Fruit fly (Drosophila melanogaster) whole organism, prepupa: ENCODE measurements around the gene CG14621.

Experiments
- Blimp-1 ChIP-seq: fragments of 200-800 bp; sonication (Bioruptor generic); optimal IDR thresholded peaks from 3 replicates; lab custom pipeline; 2017; ENCODE audit warnings: missing biosample characterization, missing genetic modification characterization, mild to moderate bottlenecking, moderate library complexity, missing genetic modification reagents
- CG11294 ChIP-seq: fragments of 200-800 bp; sonication (Bioruptor generic); IDR thresholded peaks from 2 replicates; pipeline ENCODE4 v1.3.6; 2022; ENCODE audit warnings: missing biosample characterization, missing genetic modification characterization
- CG11762 ChIP-seq: fragments of 200-800 bp; sonication (Bioruptor generic); optimal IDR thresholded peaks from 3 replicates; lab custom pipeline; 2016; ENCODE audit warnings: missing biosample characterization, missing genetic modification characterization; ENCODE audit not compliant: insufficient read depth
- CG15336 ChIP-seq: fragments of 200-800 bp; sonication (Bioruptor generic); IDR thresholded peaks from 2 replicates; pipeline ENCODE4 v1.3.6; 2022; ENCODE audit warnings: missing biosample characterization, missing genetic modification characterization
- CG16779 ChIP-seq: fragments of 200-800 bp; sonication (Bioruptor generic); optimal IDR thresholded peaks from 3 replicates; lab custom pipeline; 2017; ENCODE audit warnings: missing biosample characterization, mild to moderate bottlenecking, missing genetic modification characterization
- CG3032 ChIP-seq: fragments of 200-800 bp; optimal IDR thresholded peaks from 2 replicates; lab custom pipeline; 2019; ENCODE audit warnings: missing biosample characterization, mild to moderate bottlenecking, missing genetic modification characterization, moderate library complexity
- CG4318 ChIP-seq: fragments of 200-800 bp; sonication (Bioruptor generic); optimal IDR thresholded peaks from 3 replicates; lab custom pipeline; 2017; ENCODE audit warnings: missing biosample characterization, mild to moderate bottlenecking, missing genetic modification characterization
- CG7368 ChIP-seq: fragments of 200-800 bp; sonication (Bioruptor generic); optimal IDR thresholded peaks from 3 replicates; lab custom pipeline; 2016; ENCODE audit warnings: missing biosample characterization, missing genetic modification characterization
- CG8119 ChIP-seq: fragments of 200-800 bp; sonication (Bioruptor generic); IDR thresholded peaks from 3 replicates; pipeline ENCODE4 v1.3.6; 2022; ENCODE audit warnings: missing biosample characterization, missing genetic modification characterization
- CG8632 ChIP-seq: fragments of 200-800 bp; sonication (Bioruptor generic); optimal IDR thresholded peaks from 3 replicates; lab custom pipeline; 2016; ENCODE audit warnings: missing biosample characterization, missing genetic modification characterization
- Eip75B ChIP-seq: fragments of 200-800 bp; sonication (Bioruptor generic); optimal IDR thresholded peaks from 3 replicates; lab custom pipeline; 2016; ENCODE audit warnings: missing biosample characterization, missing genetic modification characterization
- Eip78C ChIP-seq: fragments of 200-800 bp; sonication (Bioruptor generic); peaks from one replicate; lab custom pipeline; 2016; ENCODE audit warnings: missing biosample characterization, missing genetic modification characterization
- Eip93F ChIP-seq: fragments of 200-800 bp; sonication (Bioruptor generic); optimal IDR thresholded peaks from 2 replicates; lab custom pipeline; 2016; ENCODE audit warnings: missing biosample characterization, mild to moderate bottlenecking, missing genetic modification characterization
- Gug ChIP-seq: fragments of 200-800 bp; sonication (Bioruptor generic); IDR thresholded peaks from 2 replicates; pipeline ENCODE4 v1.3.6; 2022; ENCODE audit warnings: missing biosample characterization, missing genetic modification characterization
- Hr38 ChIP-seq: sonication (Bioruptor generic); optimal IDR thresholded peaks from 2 replicates; lab custom pipeline; 2016; ENCODE audit warnings: missing biosample characterization, missing genetic modification characterization
- Hr39 ChIP-seq: fragments of 200-800 bp; sonication (Bioruptor generic); optimal IDR thresholded peaks from 2 replicates; lab custom pipeline; 2016; ENCODE audit warnings: missing biosample characterization, missing genetic modification characterization
- Met ChIP-seq: fragments of 200-800 bp; sonication (Bioruptor generic); optimal IDR thresholded peaks from 3 replicates; lab custom pipeline; 2016; ENCODE audit warnings: missing biosample characterization, missing genetic modification characterization
- OdsH ChIP-seq: fragments of 200-800 bp; sonication (Bioruptor generic); optimal IDR thresholded peaks from 3 replicates; lab custom pipeline; 2016; ENCODE audit warnings: missing biosample characterization, missing genetic modification characterization
- Sox14 ChIP-seq: fragments of 200-800 bp; sonication (Bioruptor generic); optimal IDR thresholded peaks from 3 replicates; lab custom pipeline; 2016; ENCODE audit warnings: missing biosample characterization, missing genetic modification characterization
- achi ChIP-seq: fragments of 200-800 bp; sonication (Bioruptor generic); optimal IDR thresholded peaks from 3 replicates; lab custom pipeline; 2016; ENCODE audit warnings: missing biosample characterization, missing genetic modification characterization
- acj6 ChIP-seq: fragments of 200-800 bp; sonication (Bioruptor generic); optimal IDR thresholded peaks from 3 replicates; lab custom pipeline; 2016; ENCODE audit warnings: missing biosample characterization, missing genetic modification characterization
- eg ChIP-seq: fragments of 200-800 bp; sonication (Bioruptor generic); IDR thresholded peaks from 3 replicates; pipeline ENCODE4 v1.3.6; 2022; ENCODE audit warnings: missing biosample characterization, missing genetic modification characterization
- esn ChIP-seq: fragments of 200-800 bp; sonication (Bioruptor generic); optimal IDR thresholded peaks from 2 replicates; lab custom pipeline; 2016; ENCODE audit warnings: missing biosample characterization, mild to moderate bottlenecking, missing genetic modification characterization, moderate library complexity
- fd59A ChIP-seq: fragments of 200-800 bp; sonication (Bioruptor generic); optimal IDR thresholded peaks from 2 replicates; lab custom pipeline; 2017; ENCODE audit warnings: missing biosample characterization, mild to moderate bottlenecking, missing genetic modification characterization, missing genetic modification reagents
- fd85E ChIP-seq: fragments of 200-800 bp; sonication (Bioruptor generic); optimal IDR thresholded peaks from 3 replicates; lab custom pipeline; 2016; ENCODE audit warnings: missing biosample characterization, missing genetic modification characterization
- fkh ChIP-seq: fragments of 200-800 bp; sonication (Bioruptor generic); optimal IDR thresholded peaks from 3 replicates; lab custom pipeline; 2017; ENCODE audit warnings: missing biosample characterization, mild to moderate bottlenecking, missing genetic modification characterization, moderate library complexity
- pdm3 ChIP-seq: fragments of 200-800 bp; sonication (Bioruptor generic); optimal IDR thresholded peaks from 3 replicates; lab custom pipeline; 2016; ENCODE audit warnings: missing biosample characterization, missing genetic modification characterization
- ss ChIP-seq, 2 experiments: fragments of 200-800 bp; sonication (Bioruptor generic); optimal IDR thresholded peaks; 2 replicates in 1 of 2; 3 replicates in 1 of 2; lab custom pipeline; 2017 to 2018; ENCODE audit warnings: mild to moderate bottlenecking in 2 of 2, missing biosample characterization in 2 of 2, missing genetic modification characterization in 2 of 2, moderate library complexity in 1 of 2
- svp ChIP-seq: fragments of 200-800 bp; sonication (Bioruptor generic); peaks from one replicate; lab custom pipeline; 2016; ENCODE audit warnings: missing biosample characterization, missing genetic modification characterization
- topi ChIP-seq: fragments of 200-800 bp; sonication (Bioruptor generic); optimal IDR thresholded peaks from 3 replicates; lab custom pipeline; 2016; ENCODE audit warnings: missing biosample characterization, missing genetic modification characterization
- vri ChIP-seq: fragments of 200-800 bp; sonication (Bioruptor generic); optimal IDR thresholded peaks from 3 replicates; lab custom pipeline; 2016; ENCODE audit warnings: missing biosample characterization, mild to moderate bottlenecking, missing genetic modification characterization

CG14621 gene

dm6 chrX:22456180-22456948 lies 12.3 kb downstream of the CG14621 start:
- TF ChIP-seq OdsH (GFP tag; lab: Kevin White, UChicago): no peak
- TF ChIP-seq Sox14 (GFP tag; lab: Kevin White, UChicago): no peak
- TF ChIP-seq CG16779 (tag; lab: Kevin White, UChicago): peak; percentile 18
- TF ChIP-seq fd59A (GFP tag; lab: Kevin White, UChicago): no peak
- no peak for TF ChIP-seq pdm3 (GFP tag; lab: Kevin White, UChicago)
- TF ChIP-seq Eip78C: peak; percentile 41
- peak; percentile 79 for TF ChIP-seq vri (GFP tag; lab: Kevin White, UChicago)
- peak; percentile 56 for TF ChIP-seq Blimp-1 (GFP tag; lab: Kevin White, UChicago)
- no peak for TF ChIP-seq CG11294 (GFP tag; lab: Robert Waterston, UW)

DNA sequence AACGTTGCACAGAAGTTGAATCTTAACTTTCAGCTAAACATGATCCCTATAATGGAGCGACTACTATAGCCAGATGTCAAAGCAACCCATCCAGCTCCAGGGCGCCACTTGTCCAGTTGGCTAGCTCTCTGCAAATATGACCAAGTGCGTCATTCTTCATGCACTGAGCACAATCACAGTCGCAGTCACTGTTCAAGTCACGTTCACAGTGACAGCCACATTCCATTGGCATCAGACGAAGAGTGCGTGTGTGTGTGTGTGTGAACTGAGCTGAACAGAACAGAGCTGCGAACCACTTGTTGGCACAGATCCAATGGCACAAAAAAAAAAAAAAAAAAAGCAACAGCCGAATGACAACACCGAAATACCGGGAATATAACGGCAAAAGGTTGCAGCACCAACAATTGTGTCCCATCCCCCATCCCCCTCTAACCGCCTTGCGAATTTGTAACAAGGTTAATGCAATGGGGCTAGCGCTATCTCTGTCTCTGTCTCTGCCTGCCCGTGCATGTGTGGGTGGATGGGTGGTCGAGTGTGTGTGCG lies 17.3 kb downstream of the CG14621 start:
- TF ChIP-seq CG8119 (GFP tag; lab: Robert Waterston, UW): no peak
- no peak for TF ChIP-seq achi
- no peak for TF ChIP-seq acj6 (GFP tag; lab: Kevin White, UChicago)
- 0 out of 2 replicates have a peak, but pooled peaks have one; percentile 22 for TF ChIP-seq CG15336 (GFP tag; lab: Robert Waterston, UW)
- peak; percentile 58; the same call in 1 of the 3 replicates for TF ChIP-seq eg (GFP tag; lab: Robert Waterston, UW)
- peak; percentile 6 for TF ChIP-seq CG7368 (GFP tag; lab: Kevin White, UChicago)

DNA sequence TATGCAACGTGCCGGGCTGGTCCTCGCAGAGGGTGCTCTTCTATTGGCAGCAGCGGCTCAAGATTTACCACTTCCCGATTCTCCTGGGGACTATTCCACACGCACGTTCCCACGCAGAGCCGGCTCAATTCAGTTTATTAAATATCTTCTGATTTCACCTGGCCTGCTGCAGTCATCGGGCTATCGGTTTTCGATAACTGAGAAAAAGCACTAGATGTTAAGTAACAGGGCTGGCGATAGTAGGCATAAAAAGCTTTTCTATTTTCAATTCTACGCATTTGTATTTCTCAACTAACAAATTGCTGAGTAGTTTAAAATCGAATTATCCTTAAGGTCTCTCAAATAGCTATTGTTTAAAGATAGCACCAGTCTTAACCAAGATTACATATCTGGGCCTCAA lies 27.8 kb downstream of the CG14621 start, which contains the start of gene CG14613:
Gene CG14613, minus strand, starts transcription at position 203 of the 400 bp plus-strand sequence.
- no peak for TF ChIP-seq acj6 (GFP tag; lab: Kevin White, UChicago)
- TF ChIP-seq svp (GFP tag; lab: Kevin White, UChicago): no peak
- no peak for TF ChIP-seq CG4318 (GFP tag; lab: Kevin White, UChicago)
- TF ChIP-seq Hr38 (GFP tag; lab: Kevin White, UChicago): no peak

DNA sequence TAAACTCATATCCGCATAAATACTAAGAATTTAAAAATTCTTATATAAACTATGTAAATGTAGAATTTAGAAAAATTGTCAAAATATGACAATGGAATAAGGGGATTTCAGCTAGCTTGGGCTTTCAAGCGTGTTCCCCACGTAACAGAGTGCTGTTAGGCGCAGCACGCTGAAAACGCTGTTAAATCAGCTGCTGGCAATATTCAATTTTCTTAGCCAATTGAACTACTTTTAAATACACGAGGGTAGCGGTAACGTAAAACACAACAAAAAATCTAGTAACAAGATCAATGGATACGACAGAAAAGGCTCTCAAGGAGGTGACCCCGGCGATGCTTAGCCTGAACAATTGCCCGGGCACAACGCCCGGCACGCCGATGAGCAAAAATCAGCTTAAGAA lies 29.5 kb downstream of the CG14621 start, which contains the start of gene CG14618:
Gene CG14618, plus strand, starts transcription at position 179 of the 400 bp plus-strand sequence.
- no peak for TF ChIP-seq topi (GFP tag; lab: Kevin White, UChicago)
- TF ChIP-seq fd85E (GFP tag; lab: Kevin White, UChicago): no peak
- TF ChIP-seq ss (GFP tag; optimal IDR thresholded peaks at IDR 0.05; lab: Kevin White, UChicago): no peak
- TF ChIP-seq CG11762 (GFP tag; lab: Kevin White, UChicago): no peak
- TF ChIP-seq CG8632: no peak
- no peak for TF ChIP-seq Gug (GFP tag; lab: Robert Waterston, UW)
- no peak for TF ChIP-seq Hr39 (GFP tag; lab: Kevin White, UChicago)
- no peak for TF ChIP-seq Sox14 (GFP tag; lab: Kevin White, UChicago)
- TF ChIP-seq, all 60 proteins: peak for 0

dm6 chrX:22474881-22475280 lies 30.9 kb downstream of the CG14621 start:
- TF ChIP-seq esn (no peak), pdm3 (GFP tag; lab: Kevin White, UChicago) (no peak), CG8119 (GFP tag; lab: Robert Waterston, UW) (no peak), Eip75B (GFP tag; lab: Kevin White, UChicago) (no peak), CG3032 (tag; lab: Kevin White, UChicago) (no peak), Eip93F (no peak), fkh (GFP tag; lab: Kevin White, UChicago) (no peak), Met (no peak)
